Fruit fly (Drosophila melanogaster) whole organism, prepupa: Measurements from ENCODE around the gene Pus1.

Experiments
- Blimp-1 ChIP-seq: fragments of 200-800 bp; sonication (Bioruptor generic); optimal IDR thresholded peaks from 3 replicates; lab custom pipeline; 2017; ENCODE audit warnings: missing biosample characterization, missing genetic modification characterization, mild to moderate bottlenecking, moderate library complexity, missing genetic modification reagents
- CG10631 ChIP-seq: fragments of 200-800 bp; sonication (Bioruptor generic); optimal IDR thresholded peaks from 2 replicates; lab custom pipeline; 2016; ENCODE audit warnings: missing biosample characterization, missing genetic modification characterization
- CG10669 ChIP-seq: fragments of 200-800 bp; sonication (Bioruptor generic); optimal IDR thresholded peaks from 3 replicates; lab custom pipeline; 2018; ENCODE audit warnings: missing biosample characterization, mild to moderate bottlenecking, missing genetic modification characterization, moderate library complexity
- CG11762 ChIP-seq: fragments of 200-800 bp; sonication (Bioruptor generic); optimal IDR thresholded peaks from 3 replicates; lab custom pipeline; 2016; ENCODE audit warnings: missing biosample characterization, missing genetic modification characterization; ENCODE audit not compliant: insufficient read depth
- CG15336 ChIP-seq: fragments of 200-800 bp; sonication (Bioruptor generic); IDR thresholded peaks from 2 replicates; pipeline ENCODE4 v1.3.6; 2022; ENCODE audit warnings: missing biosample characterization, missing genetic modification characterization
- CG16779 ChIP-seq: fragments of 200-800 bp; sonication (Bioruptor generic); optimal IDR thresholded peaks from 3 replicates; lab custom pipeline; 2017; ENCODE audit warnings: missing biosample characterization, mild to moderate bottlenecking, missing genetic modification characterization
- CG3032 ChIP-seq: fragments of 200-800 bp; optimal IDR thresholded peaks from 2 replicates; lab custom pipeline; 2019; ENCODE audit warnings: missing biosample characterization, mild to moderate bottlenecking, missing genetic modification characterization, moderate library complexity
- CG31627 ChIP-seq: fragments of 200-800 bp; sonication (Bioruptor generic); optimal IDR thresholded peaks from 3 replicates; lab custom pipeline; 2016; ENCODE audit warnings: missing biosample characterization, missing genetic modification characterization
- CG32006 ChIP-seq: fragments of 200-800 bp; sonication (Bioruptor generic); optimal IDR thresholded peaks from 3 replicates; lab custom pipeline; 2017; ENCODE audit warnings: missing biosample characterization, mild to moderate bottlenecking, missing genetic modification characterization
- CG34406 ChIP-seq: fragments of 200-800 bp; sonication (Bioruptor generic); optimal IDR thresholded peaks from 3 replicates; lab custom pipeline; 2016; ENCODE audit warnings: missing biosample characterization, missing genetic modification characterization
- CG3919 ChIP-seq: fragments of 200-800 bp; sonication (Bioruptor generic); optimal IDR thresholded peaks from 3 replicates; lab custom pipeline; 2016; ENCODE audit warnings: missing biosample characterization, missing genetic modification characterization
- CG4318 ChIP-seq: fragments of 200-800 bp; sonication (Bioruptor generic); optimal IDR thresholded peaks from 3 replicates; lab custom pipeline; 2017; ENCODE audit warnings: missing biosample characterization, mild to moderate bottlenecking, missing genetic modification characterization
- CG6163 ChIP-seq: fragments of 200-800 bp; sonication (Bioruptor generic); IDR thresholded peaks from 3 replicates; pipeline ENCODE4 v1.3.6; 2022; ENCODE audit warnings: missing biosample characterization, missing genetic modification characterization
- CG6792 ChIP-seq: fragments of 200-800 bp; sonication (Bioruptor generic); optimal IDR thresholded peaks from 3 replicates; lab custom pipeline; 2016; ENCODE audit warnings: missing biosample characterization, missing genetic modification characterization
- CG6854 ChIP-seq: fragments of 200-800 bp; sonication (Bioruptor generic); optimal IDR thresholded peaks from 2 replicates; lab custom pipeline; 2017; ENCODE audit warnings: missing biosample characterization, mild to moderate bottlenecking, missing genetic modification characterization
- CG7368 ChIP-seq: fragments of 200-800 bp; sonication (Bioruptor generic); optimal IDR thresholded peaks from 3 replicates; lab custom pipeline; 2016; ENCODE audit warnings: missing biosample characterization, missing genetic modification characterization
- CG8119 ChIP-seq: fragments of 200-800 bp; sonication (Bioruptor generic); IDR thresholded peaks from 3 replicates; pipeline ENCODE4 v1.3.6; 2022; ENCODE audit warnings: missing biosample characterization, missing genetic modification characterization
- CG8632 ChIP-seq: fragments of 200-800 bp; sonication (Bioruptor generic); optimal IDR thresholded peaks from 3 replicates; lab custom pipeline; 2016; ENCODE audit warnings: missing biosample characterization, missing genetic modification characterization
- CG9139 ChIP-seq: fragments of 200-800 bp; sonication (Bioruptor generic); optimal IDR thresholded peaks from 3 replicates; lab custom pipeline; 2017; ENCODE audit warnings: missing biosample characterization, mild to moderate bottlenecking, missing genetic modification characterization
- Eip75B ChIP-seq: fragments of 200-800 bp; sonication (Bioruptor generic); optimal IDR thresholded peaks from 3 replicates; lab custom pipeline; 2016; ENCODE audit warnings: missing biosample characterization, missing genetic modification characterization
- Eip78C ChIP-seq: fragments of 200-800 bp; sonication (Bioruptor generic); peaks from one replicate; lab custom pipeline; 2016; ENCODE audit warnings: missing biosample characterization, missing genetic modification characterization
- Ets21C ChIP-seq: fragments of 200-800 bp; sonication (Bioruptor generic); optimal IDR thresholded peaks from 3 replicates; lab custom pipeline; 2016; ENCODE audit warnings: missing biosample characterization, missing genetic modification characterization
- Gug ChIP-seq: fragments of 200-800 bp; sonication (Bioruptor generic); IDR thresholded peaks from 2 replicates; pipeline ENCODE4 v1.3.6; 2022; ENCODE audit warnings: missing biosample characterization, missing genetic modification characterization
- Hr38 ChIP-seq: sonication (Bioruptor generic); optimal IDR thresholded peaks from 2 replicates; lab custom pipeline; 2016; ENCODE audit warnings: missing biosample characterization, missing genetic modification characterization
- Hr39 ChIP-seq: fragments of 200-800 bp; sonication (Bioruptor generic); optimal IDR thresholded peaks from 2 replicates; lab custom pipeline; 2016; ENCODE audit warnings: missing biosample characterization, missing genetic modification characterization
- Lpt ChIP-seq: fragments of 200-800 bp; sonication (Bioruptor generic); optimal IDR thresholded peaks from 3 replicates; lab custom pipeline; 2016; ENCODE audit warnings: missing biosample characterization, missing genetic modification characterization
- Met ChIP-seq: fragments of 200-800 bp; sonication (Bioruptor generic); optimal IDR thresholded peaks from 3 replicates; lab custom pipeline; 2016; ENCODE audit warnings: missing biosample characterization, missing genetic modification characterization
- Smox ChIP-seq: fragments of 200-800 bp; sonication (Bioruptor generic); optimal IDR thresholded peaks from 3 replicates; lab custom pipeline; 2016; ENCODE audit warnings: missing biosample characterization, missing genetic modification characterization
- Sox102F ChIP-seq: fragments of 200-800 bp; sonication (Bioruptor generic); optimal IDR thresholded peaks from 2 replicates; lab custom pipeline; 2016; ENCODE audit warnings: missing biosample characterization, mild to moderate bottlenecking, missing genetic modification characterization
- Sox14 ChIP-seq: fragments of 200-800 bp; sonication (Bioruptor generic); optimal IDR thresholded peaks from 3 replicates; lab custom pipeline; 2016; ENCODE audit warnings: missing biosample characterization, missing genetic modification characterization
- Sox15 ChIP-seq: fragments of 200-800 bp; sonication (Bioruptor generic); optimal IDR thresholded peaks from 3 replicates; lab custom pipeline; 2016; ENCODE audit warnings: missing biosample characterization, missing genetic modification characterization
- achi ChIP-seq: fragments of 200-800 bp; sonication (Bioruptor generic); optimal IDR thresholded peaks from 3 replicates; lab custom pipeline; 2016; ENCODE audit warnings: missing biosample characterization, missing genetic modification characterization
- cyc ChIP-seq: fragments of 200-800 bp; sonication (Bioruptor generic); optimal IDR thresholded peaks from 3 replicates; lab custom pipeline; 2016; ENCODE audit warnings: missing biosample characterization, missing genetic modification characterization
- dac ChIP-seq: fragments of 200-800 bp; sonication (Bioruptor generic); optimal IDR thresholded peaks from 2 replicates; lab custom pipeline; 2017; ENCODE audit warnings: missing biosample characterization, mild to moderate bottlenecking, missing genetic modification characterization
- dsx ChIP-seq: fragments of 200-800 bp; optimal IDR thresholded peaks from 3 replicates; lab custom pipeline; 2019; ENCODE audit warnings: missing biosample characterization, mild to moderate bottlenecking, missing genetic modification characterization, moderate library complexity; ENCODE audit not compliant: poor library complexity, severe bottlenecking
- eg ChIP-seq: fragments of 200-800 bp; sonication (Bioruptor generic); IDR thresholded peaks from 3 replicates; pipeline ENCODE4 v1.3.6; 2022; ENCODE audit warnings: missing biosample characterization, missing genetic modification characterization
- fd59A ChIP-seq: fragments of 200-800 bp; sonication (Bioruptor generic); optimal IDR thresholded peaks from 2 replicates; lab custom pipeline; 2017; ENCODE audit warnings: missing biosample characterization, mild to moderate bottlenecking, missing genetic modification characterization, missing genetic modification reagents
- fd85E ChIP-seq: fragments of 200-800 bp; sonication (Bioruptor generic); optimal IDR thresholded peaks from 3 replicates; lab custom pipeline; 2016; ENCODE audit warnings: missing biosample characterization, missing genetic modification characterization
- fkh ChIP-seq: fragments of 200-800 bp; sonication (Bioruptor generic); optimal IDR thresholded peaks from 3 replicates; lab custom pipeline; 2017; ENCODE audit warnings: missing biosample characterization, mild to moderate bottlenecking, missing genetic modification characterization, moderate library complexity
- lz ChIP-seq: fragments of 200-800 bp; sonication (Bioruptor generic); optimal IDR thresholded peaks from 3 replicates; lab custom pipeline; 2016; ENCODE audit warnings: missing biosample characterization, missing genetic modification characterization
- net ChIP-seq: fragments of 200-800 bp; sonication (Bioruptor generic); optimal IDR thresholded peaks from 3 replicates; lab custom pipeline; 2016; ENCODE audit warnings: missing biosample characterization, missing genetic modification characterization
- pdm3 ChIP-seq: fragments of 200-800 bp; sonication (Bioruptor generic); optimal IDR thresholded peaks from 3 replicates; lab custom pipeline; 2016; ENCODE audit warnings: missing biosample characterization, missing genetic modification characterization
- salr ChIP-seq, 2 experiments: fragments of 200-800 bp; sonication (Bioruptor generic); optimal IDR thresholded peaks; 3 replicates each; lab custom pipeline; 2016 to 2018; ENCODE audit warnings: missing biosample characterization in 2 of 2, missing genetic modification characterization in 2 of 2, mild to moderate bottlenecking in 1 of 2
- spab ChIP-seq: fragments of 200-800 bp; sonication (Bioruptor generic); optimal IDR thresholded peaks from 2 replicates; lab custom pipeline; 2017; ENCODE audit warnings: missing biosample characterization, mild to moderate bottlenecking, missing genetic modification characterization, missing genetic modification reagents
- svp ChIP-seq: fragments of 200-800 bp; sonication (Bioruptor generic); peaks from one replicate; lab custom pipeline; 2016; ENCODE audit warnings: missing biosample characterization, missing genetic modification characterization
- topi ChIP-seq: fragments of 200-800 bp; sonication (Bioruptor generic); optimal IDR thresholded peaks from 3 replicates; lab custom pipeline; 2016; ENCODE audit warnings: missing biosample characterization, missing genetic modification characterization
- vri ChIP-seq: fragments of 200-800 bp; sonication (Bioruptor generic); optimal IDR thresholded peaks from 3 replicates; lab custom pipeline; 2016; ENCODE audit warnings: missing biosample characterization, mild to moderate bottlenecking, missing genetic modification characterization

Pus1 gene

DNA sequence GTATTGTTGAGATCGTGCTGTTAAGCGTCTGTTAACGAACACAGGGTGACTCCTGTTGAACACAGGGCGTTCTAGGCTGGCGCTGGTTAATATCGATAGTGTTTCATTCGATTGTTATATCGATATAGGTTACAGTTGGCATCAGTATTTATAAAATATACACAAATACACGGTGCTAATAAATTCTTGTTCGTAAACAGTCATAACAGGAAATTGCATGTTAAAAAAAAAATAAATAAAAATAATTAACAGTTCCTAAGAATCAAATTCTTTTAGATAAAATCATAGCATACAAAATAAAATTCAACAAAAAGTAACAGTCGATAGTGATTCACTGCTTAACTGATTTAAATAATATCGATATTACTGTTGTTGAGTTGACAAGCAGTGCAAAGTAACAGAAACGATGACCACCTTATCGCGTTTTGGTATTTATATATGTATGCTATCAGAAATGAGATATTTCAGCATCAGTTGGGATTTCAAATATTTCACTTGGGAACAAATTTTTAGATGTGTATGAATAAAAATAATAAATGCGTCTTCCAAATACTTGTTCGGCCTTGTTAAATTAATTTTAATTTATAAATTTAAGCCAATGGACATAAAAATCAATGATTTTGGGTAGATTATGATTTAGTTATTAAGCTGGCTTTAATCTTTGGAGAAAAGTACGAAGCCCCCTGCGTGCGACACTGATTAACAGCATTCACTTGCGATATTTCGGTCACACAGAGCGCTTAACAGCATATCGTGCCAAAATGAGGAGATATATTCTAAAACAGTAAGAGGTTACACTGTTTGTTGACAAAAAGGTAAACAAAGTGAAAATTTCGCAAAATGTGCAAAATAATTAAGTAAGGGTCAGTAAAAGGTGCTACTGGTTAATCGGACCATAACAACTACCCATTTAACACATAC lies 42.5 kb upstream of the Pus1 start, which contains the start of the genes Pi3K92E and Lrrk:
Gene Pi3K92E, minus strand, starts transcription at position 59 of the 921 bp plus-strand sequence.
Gene Lrrk, plus strand, starts transcription at position 807 of the 921 bp plus-strand sequence.
- TF ChIP-seq CG6163 (GFP tag; lab: Robert Waterston, UW) (peak; percentile 48; the same call in 2 of the 3 replicates), CG34406 (GFP tag; lab: Kevin White, UChicago) (no peak), CG4318 (GFP tag; lab: Kevin White, UChicago) (no peak), CG16779 (no peak), fd85E (GFP tag; lab: Kevin White, UChicago) (peak; percentile 20), CG8119 (GFP tag; lab: Robert Waterston, UW) (no peak), Eip78C (GFP tag; lab: Kevin White, UChicago) (peak; percentile 50), salr (GFP tag; optimal IDR thresholded peaks at IDR 0.05; lab: Kevin White, UChicago) (peak in 1 of 2 experiments; percentile 40), net (GFP tag; lab: Kevin White, UChicago) (no peak), topi (GFP tag; lab: Kevin White, UChicago) (peak; percentile 18), CG11762 (GFP tag; lab: Kevin White, UChicago) (peak; percentile 14)

- TF ChIP-seq vri (GFP tag; lab: Kevin White, UChicago) (no peak), Sox102F (GFP tag; lab: Kevin White, UChicago) (no peak), svp (GFP tag; lab: Kevin White, UChicago) (peak; percentile 97), Lpt (GFP tag; lab: Kevin White, UChicago) (no peak), CG6854 (GFP tag; lab: Kevin White, UChicago) (no peak), Eip78C (GFP tag; lab: Kevin White, UChicago) (peak; percentile 34), topi (GFP tag; lab: Kevin White, UChicago) (no peak), pdm3 (GFP tag; lab: Kevin White, UChicago) (no peak), lz (GFP tag; lab: Kevin White, UChicago) (peak; percentile 81), spab (GFP tag; lab: Kevin White, UChicago) (no peak), CG8632 (GFP tag; lab: Kevin White, UChicago) (no peak), Hr38 (GFP tag; lab: Kevin White, UChicago) (no peak), Ets21C (GFP tag; lab: Kevin White, UChicago) (peak; percentile 68), dac (GFP tag; lab: Kevin White, UChicago) (no peak), Eip75B (GFP tag; lab: Kevin White, UChicago) (no peak), fd59A (GFP tag; lab: Kevin White, UChicago) (peak; percentile 39), CG15336 (GFP tag; lab: Robert Waterston, UW) (peak; percentile 79; the same call in 1 of the 2 replicates), eg (no peak; the same call in 1 of the 3 replicates), CG9139 (GFP tag; lab: Kevin White, UChicago) (no peak), CG10669 (GFP tag; lab: Kevin White, UChicago) (no peak), CG3919 (GFP tag; lab: Kevin White, UChicago) (no peak), CG10631 (GFP tag; lab: Kevin White, UChicago) (no peak), Hr39 (peak; percentile 84), CG3032 (peak; percentile 54), Met (GFP tag; lab: Kevin White, UChicago) (no peak), CG7368 (GFP tag; lab: Kevin White, UChicago) (no peak), fkh (GFP tag; lab: Kevin White, UChicago) (no peak), achi (GFP tag; lab: Kevin White, UChicago) (no peak), Sox15 (GFP tag; lab: Kevin White, UChicago) (peak; percentile 53), CG32006 (GFP tag; lab: Kevin White, UChicago) (no peak), CG31627 (GFP tag; lab: Kevin White, UChicago) (peak; percentile 77), Smox (no peak), CG11762 (GFP tag; lab: Kevin White, UChicago) (peak; percentile 54), dsx (GFP tag; lab: Kevin White, UChicago) (no peak), Sox14 (GFP tag; lab: Kevin White, UChicago) (peak; percentile 90), CG34406 (GFP tag; lab: Kevin White, UChicago) (no peak), CG6792 (GFP tag; lab: Kevin White, UChicago) (peak; percentile 77), CG4318 (GFP tag; lab: Kevin White, UChicago) (no peak), Gug (GFP tag; lab: Robert Waterston, UW) (peak; percentile 49), cyc (no peak), Blimp-1 (GFP tag; lab: Kevin White, UChicago) (no peak)
Measured at dm6 chr3R:20633984-20634446, 41.5 kb upstream of the Pus1 start.
